Worm (Caenorhabditis elegans) whole organism, late embryonic: ENCODE data around the gene K09D9.14.

Experiments used
- C08G9.2 ChIP-seq: sonication (generic microtip); optimal IDR thresholded peaks from 2 replicates; lab custom pipeline; 2016; ENCODE audit warnings: mild to moderate bottlenecking, missing genetic modification characterization, moderate library complexity, missing compliant biosample characterization
- F13H6.1 ChIP-seq: sonication (generic microtip); optimal IDR thresholded peaks from 2 replicates; lab custom pipeline; 2016; ENCODE audit warnings: missing genetic modification characterization, missing compliant biosample characterization
- K02D7.2 ChIP-seq: sonication (generic microtip); optimal IDR thresholded peaks from 2 replicates; lab custom pipeline; 2017; ENCODE audit warnings: mild to moderate bottlenecking, missing genetic modification characterization, missing compliant biosample characterization
- T23F11.4 ChIP-seq: fragments of 200-800 bp; sonication (Bioruptor generic); optimal IDR thresholded peaks from 2 replicates; lab custom pipeline; 2018; ENCODE audit warnings: mild to moderate bottlenecking, missing genetic modification characterization, missing compliant biosample characterization
- Y22D7AL.16 ChIP-seq: sonication (generic microtip); optimal IDR thresholded peaks from 2 replicates; lab custom pipeline; 2016; ENCODE audit warnings: missing genetic modification characterization, missing compliant biosample characterization
- ceh-18 ChIP-seq: sonication (generic microtip); optimal IDR thresholded peaks from 2 replicates; lab custom pipeline; 2016; ENCODE audit warnings: missing genetic modification characterization, missing compliant biosample characterization
- ceh-2 ChIP-seq: sonication (generic microtip); optimal IDR thresholded peaks from 2 replicates; lab custom pipeline; 2016; ENCODE audit warnings: missing genotype, missing genetic modification characterization, missing compliant biosample characterization
- ceh-22 ChIP-seq: sonication (generic microtip); optimal IDR thresholded peaks from 2 replicates; lab custom pipeline; 2017; ENCODE audit warnings: missing biosample characterization, missing genetic modification characterization
- ceh-30 ChIP-seq: fragments of 150-350 bp; optimal IDR thresholded peaks from 2 replicates; lab custom pipeline; 2014; ENCODE audit warnings: missing biosample characterization, missing genetic modification characterization
- ceh-45 ChIP-seq: fragments of 200-800 bp; sonication (Bioruptor generic); IDR thresholded peaks from 2 replicates; pipeline ENCODE4 v1.3.6; 2022; ENCODE audit warnings: missing genetic modification reagents, missing genetic modification characterization, missing compliant biosample characterization
- ceh-9 ChIP-seq: sonication (generic microtip); optimal IDR thresholded peaks from 2 replicates; lab custom pipeline; 2016; ENCODE audit warnings: mild to moderate bottlenecking, missing genetic modification characterization, inconsistent platforms, missing compliant biosample characterization
- che-1 ChIP-seq: sonication (generic microtip); optimal IDR thresholded peaks from 2 replicates; lab custom pipeline; 2016; ENCODE audit warnings: mild to moderate bottlenecking, missing genetic modification characterization, missing compliant biosample characterization
- dve-1 ChIP-seq: sonication (generic microtip); optimal IDR thresholded peaks from 2 replicates; lab custom pipeline; 2017; ENCODE audit warnings: antibody characterized with exemption, mild to moderate bottlenecking, missing genetic modification characterization, missing compliant biosample characterization
- elt-2 ChIP-seq: sonication (generic microtip); optimal IDR thresholded peaks from 2 replicates; lab custom pipeline; 2016; ENCODE audit warnings: missing genetic modification reagents, missing genetic modification characterization, missing compliant biosample characterization
- elt-4 ChIP-seq: sonication (generic microtip); optimal IDR thresholded peaks from 2 replicates; lab custom pipeline; 2016; ENCODE audit warnings: missing genetic modification characterization, missing compliant biosample characterization
- ets-4 ChIP-seq: sonication (generic microtip); optimal IDR thresholded peaks from 2 replicates; lab custom pipeline; 2016; ENCODE audit warnings: missing genetic modification characterization, missing compliant biosample characterization
- fax-1 ChIP-seq: sonication (generic microtip); optimal IDR thresholded peaks from 2 replicates; lab custom pipeline; 2016; ENCODE audit warnings: missing genotype, missing genetic modification characterization, missing compliant biosample characterization
- gmeb-2 ChIP-seq: sonication (generic microtip); optimal IDR thresholded peaks from 2 replicates; lab custom pipeline; 2016; ENCODE audit warnings: missing genetic modification characterization, inconsistent platforms, missing compliant biosample characterization
- hlh-13 ChIP-seq: fragments of 200-800 bp; sonication (Bioruptor generic); optimal IDR thresholded peaks from 2 replicates; lab custom pipeline; 2018; ENCODE audit warnings: mild to moderate bottlenecking, missing genetic modification characterization, missing compliant biosample characterization
- hlh-6 ChIP-seq: sonication (generic microtip); optimal IDR thresholded peaks from 2 replicates; lab custom pipeline; 2016; ENCODE audit warnings: missing genotype, missing genetic modification characterization, missing compliant biosample characterization
- hlh-8 ChIP-seq: sonication (generic microtip); optimal IDR thresholded peaks from 2 replicates; lab custom pipeline; 2016; ENCODE audit warnings: missing genotype, missing genetic modification characterization, missing compliant biosample characterization
- mec-3 ChIP-seq: sonication (generic microtip); optimal IDR thresholded peaks from 2 replicates; lab custom pipeline; 2016; ENCODE audit warnings: borderline replicate concordance, missing genetic modification characterization, missing compliant biosample characterization
- npax-4 ChIP-seq: sonication (generic microtip); optimal IDR thresholded peaks from 2 replicates; lab custom pipeline; 2016; ENCODE audit warnings: missing genetic modification characterization, missing compliant biosample characterization
- odd-2 ChIP-seq: sonication (generic microtip); optimal IDR thresholded peaks from 2 replicates; lab custom pipeline; 2017; ENCODE audit warnings: antibody characterized with exemption, mild to moderate bottlenecking, missing genetic modification characterization, missing compliant biosample characterization
- pag-3 ChIP-seq: sonication (generic microtip); optimal IDR thresholded peaks from 2 replicates; lab custom pipeline; 2016; ENCODE audit warnings: missing compliant biosample characterization, missing genetic modification characterization, borderline replicate concordance
- ref-2 ChIP-seq: sonication (generic microtip); optimal IDR thresholded peaks from 2 replicates; lab custom pipeline; 2016; ENCODE audit warnings: missing genetic modification characterization, missing compliant biosample characterization
- sdc-2 ChIP-seq: sonication (generic microtip); optimal IDR thresholded peaks from 2 replicates; lab custom pipeline; 2016; ENCODE audit warnings: missing genotype, missing genetic modification characterization, missing compliant biosample characterization
- sox-2 ChIP-seq: fragments of 200-800 bp; sonication (Bioruptor generic); IDR thresholded peaks from 2 replicates; pipeline ENCODE4 v1.3.6; 2022; ENCODE audit warnings: missing genetic modification reagents, missing genetic modification characterization, missing compliant biosample characterization
- sox-4 ChIP-seq: sonication (generic microtip); optimal IDR thresholded peaks from 2 replicates; lab custom pipeline; 2017; ENCODE audit warnings: mild to moderate bottlenecking, missing genetic modification characterization, inconsistent platforms, missing compliant biosample characterization
- tbx-7 ChIP-seq: sonication (generic microtip); optimal IDR thresholded peaks from 2 replicates; lab custom pipeline; 2016; ENCODE audit warnings: missing genotype, missing genetic modification characterization, missing compliant biosample characterization
- unc-3 ChIP-seq, 2 experiments: fragments of 200-800 bp in 1 of 2; sonication (Bioruptor generic) in 1 of 2; sonication (generic microtip) in 1 of 2; conservative IDR thresholded peaks in 1 of 2; optimal IDR thresholded peaks in 1 of 2; 2 replicates each; pipeline versions ENCODE4 v1.3.6 to Lab custom; 2016 to 2022; ENCODE audit warnings: missing compliant biosample characterization in 2 of 2, missing genetic modification characterization in 2 of 2, missing genetic modification reagents in 1 of 2
- unc-86 ChIP-seq: sonication (generic microtip); optimal IDR thresholded peaks from 2 replicates; lab custom pipeline; 2016; ENCODE audit warnings: missing genetic modification characterization, missing compliant biosample characterization
- zip-5 ChIP-seq: sonication (generic microtip); optimal IDR thresholded peaks from 2 replicates; lab custom pipeline; 2016; ENCODE audit warnings: missing genetic modification characterization, missing compliant biosample characterization

K09D9.14 gene

ce11 chrV:4004577-4004976 is 17.1 kb downstream of the K09D9.14 start:
- TF ChIP-seq ref-2 (tag; lab: Kevin White, UChicago) (no peak), elt-4 (no peak), che-1 (tag; lab: Kevin White, UChicago) (no peak), zip-5 (no peak), pag-3 (tag; lab: Kevin White, UChicago) (no peak), ets-4 (tag; lab: Kevin White, UChicago) (no peak), hlh-6 (tag; lab: Kevin White, UChicago) (no peak), ceh-45 (GFP tag; lab: Robert Waterston, UW) (no peak), odd-2 (tag; lab: Kevin White, UChicago) (no peak), ceh-30 (tag; lab: Kevin White, UChicago) (no peak)
- TF ChIP-seq, all 69 proteins: peak for 0

- no peak for TF ChIP-seq elt-2
These were observed 25.8 kb downstream of the K09D9.14 start, which contains the start of gene srx-62 for ce11 chrV:3995838-3996237. Gene srx-62, minus strand, starts transcription at chrV:3995938.

DNA sequence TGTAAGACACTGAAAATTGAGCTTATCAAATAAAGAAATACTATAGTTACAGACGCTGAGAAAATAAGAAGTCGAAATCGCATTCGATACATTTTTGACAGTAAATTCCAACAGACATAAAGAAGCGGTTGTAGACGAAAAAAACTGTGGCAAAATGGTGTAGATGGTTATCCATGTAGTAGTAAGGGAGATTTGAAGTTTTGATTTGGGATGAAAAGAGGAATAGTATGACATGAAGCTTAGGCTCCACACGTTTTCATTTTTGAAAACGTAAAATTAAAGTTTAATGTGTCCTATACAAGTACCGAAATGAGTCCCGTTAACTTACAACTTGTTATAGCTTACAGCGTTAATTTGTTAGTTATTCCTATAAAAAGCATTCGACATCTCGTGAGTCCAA is 27.6 kb downstream of the K09D9.14 start, which contains the start of gene K09D9.9:
Gene K09D9.9, minus strand, starts transcription at position 101 of the 400 bp plus-strand sequence.
- TF ChIP-seq unc-86 (tag; lab: Kevin White, UChicago) (no peak), ceh-18 (no peak), fax-1 (tag; lab: Kevin White, UChicago) (no peak), pag-3 (tag; lab: Kevin White, UChicago) (no peak), ref-2 (tag; lab: Kevin White, UChicago) (no peak)

- TF ChIP-seq dve-1 (tag; lab: Kevin White, UChicago), result no peak
- no peak for TF ChIP-seq tbx-7 (tag; lab: Kevin White, UChicago)
- TF ChIP-seq zip-5, result no peak
- no peak for TF ChIP-seq T23F11.4 (GFP tag; lab: Kevin White, UChicago)
- TF ChIP-seq elt-2, result no peak
- no peak for TF ChIP-seq hlh-6 (tag; lab: Kevin White, UChicago)
These were observed 29.3 kb downstream of the K09D9.14 start for ce11 chrV:3992334-3992733.

- TF ChIP-seq C08G9.2 (tag; lab: Kevin White, UChicago) (no peak), hlh-13 (GFP tag; lab: Kevin White, UChicago) (no peak), mec-3 (tag; lab: Kevin White, UChicago) (no peak), sox-2 (GFP tag; lab: Robert Waterston, UW) (no peak), hlh-6 (tag; lab: Kevin White, UChicago) (no peak)
These were observed 32.6 kb downstream of the K09D9.14 start, which contains the start of gene nlp-27 for ce11 chrV:3989070-3989469. Gene nlp-27, plus strand, starts transcription at chrV:3989378.

ce11 chrV:3987616-3988015 is 34.1 kb downstream of the K09D9.14 start, which contains the start of gene nlp-28:
Gene nlp-28, plus strand, starts transcription at chrV:3987900.
- TF ChIP-seq gmeb-2 (tag; lab: Kevin White, UChicago) (no peak), F13H6.1 (tag; lab: Kevin White, UChicago) (no peak), sdc-2 (tag; lab: Kevin White, UChicago) (no peak), ceh-9 (tag; lab: Kevin White, UChicago) (no peak), ceh-18 (no peak), dve-1 (tag; lab: Kevin White, UChicago) (no peak), ceh-22 (no peak), sox-4 (tag; lab: Kevin White, UChicago) (no peak)
- TF ChIP-seq, all 69 proteins: peak for 0

ce11 chrV:3985104-3985503 is 36.6 kb downstream of the K09D9.14 start:
- no peak for TF ChIP-seq Y22D7AL.16 (tag; lab: Kevin White, UChicago)
- TF ChIP-seq fax-1 (tag; lab: Kevin White, UChicago), result no peak
- no peak for TF ChIP-seq npax-4
- TF ChIP-seq hlh-8 (tag; lab: Kevin White, UChicago), result no peak
- no peak for TF ChIP-seq ceh-2
- TF ChIP-seq K02D7.2 (tag; lab: Kevin White, UChicago), result no peak
- no peak for TF ChIP-seq T23F11.4 (GFP tag; lab: Kevin White, UChicago)
- no peak for TF ChIP-seq unc-3 (GFP tag; conservative IDR thresholded peaks at IDR 0.05; lab: Robert Waterston, UW)
- no peak for TF ChIP-seq unc-3 (tag; optimal IDR thresholded peaks at IDR 0.05; lab: Kevin White, UChicago)
- TF ChIP-seq, all 69 proteins: peak for 0
